Worm (Caenorhabditis elegans) whole organism, midembryonic: Measurements from ENCODE around the gene ifta-2.

Source experiments
- flt-1 ChIP-seq: fragments of 200-800 bp; sonication (Bioruptor generic); IDR thresholded peaks from 2 replicates; pipeline ENCODE4 v1.3.6; 2022; ENCODE audit warnings: missing genetic modification characterization, missing compliant biosample characterization
- med-1 ChIP-seq: sonication (generic microtip); optimal IDR thresholded peaks from 2 replicates; lab custom pipeline; 2017; ENCODE audit warnings: missing genetic modification characterization, mild to moderate bottlenecking, missing compliant biosample characterization, antibody characterized with exemption, missing genetic modification reagents; ENCODE audit not compliant: insufficient read depth
- ref-1 ChIP-seq: fragments of 200-800 bp; sonication (Bioruptor generic); conservative IDR thresholded peaks from 2 replicates; pipeline ENCODE4 v1.3.6; 2022; ENCODE audit warnings: missing genetic modification reagents, missing genetic modification characterization, missing compliant biosample characterization

DNA sequence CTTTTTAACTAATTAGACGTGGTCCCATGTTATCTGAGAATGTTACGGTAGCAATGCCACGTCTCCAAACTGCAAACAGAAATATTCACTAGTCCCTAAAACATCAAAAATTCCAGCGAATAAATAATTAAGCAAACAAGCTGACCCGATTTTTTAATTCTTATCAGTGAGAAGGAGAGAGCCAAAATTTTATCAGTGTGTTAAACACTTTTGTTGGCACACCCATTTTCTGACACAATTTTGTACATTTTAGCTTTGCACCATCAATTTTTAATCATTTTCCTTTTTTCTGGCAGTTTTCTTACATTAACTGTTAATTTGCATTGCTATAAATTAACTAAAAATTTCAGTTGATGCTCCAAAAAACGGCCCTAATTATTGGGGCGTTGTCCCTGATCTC, 18.6 kb upstream of the ifta-2 start, which contains the start of gene C49C3.4:
- no peak for TF ChIP-seq ref-1
- TF ChIP-seq med-1 (GFP tag; lab: Kevin White, UChicago), result no peak
- no peak for TF ChIP-seq flt-1
